Worm (Caenorhabditis elegans) whole organism, L4/young adult: ENCODE results near the gene his-1.

Experiments used
- dao-5 ChIP-seq: sonication (generic microtip); optimal IDR thresholded peaks from 2 replicates; lab custom pipeline; 2016; ENCODE audit warnings: missing genotype, missing genetic modification characterization, moderate library complexity, missing compliant biosample characterization
- him-1 ChIP-seq: sonication (generic microtip); optimal IDR thresholded peaks from 2 replicates; lab custom pipeline; 2016; ENCODE audit warnings: missing genotype, missing genetic modification reagents, missing genetic modification characterization, missing compliant biosample characterization

- no peak for TF ChIP-seq dao-5 (tag; lab: Kevin White, UChicago)
- no peak for TF ChIP-seq him-1 (tag; lab: Kevin White, UChicago)
Measured at ce11 chrV:16058872-16059271, 16.6 kb downstream of the his-1 start, which contains the start of gene F14H3.6.
